Fruit fly (Drosophila melanogaster): ENCODE measurements around the gene CG12118.

Gene CG12118

dm6 chrX:9163645-9164509 is 32.3 kb downstream of the CG12118 start:
- TF ChIP-seq CG8159 (tag; optimal IDR thresholded peaks at IDR 0.05) (peak; percentile 33), CG15710 (tag; optimal IDR thresholded peaks at IDR 0.05) (peak; percentile 1), CG12605 (GFP tag; IDR thresholded peaks at IDR 0.05) (peak; percentile 72), CG4496 (GFP tag; IDR thresholded peaks at IDR 0.05) (peak; percentile 69), CG10348 (GFP tag; IDR thresholded peaks at IDR 0.05) (no peak), Pif1B (GFP tag; optimal IDR thresholded peaks at IDR 0.05) (peak; percentile 61), rn (GFP tag; IDR thresholded peaks at IDR 0.05) (no peak), CG14655 (GFP tag; optimal IDR thresholded peaks at IDR 0.05) (no peak), gl (tag; optimal IDR thresholded peaks at IDR 0.05) (peak; percentile 25), CG32121 (GFP tag; IDR thresholded peaks at IDR 0.05) (peak; percentile 57; the same call in 1 of the 2 replicates), CG13204 (GFP tag; optimal IDR thresholded peaks at IDR 0.05) (no peak), CG8301 (tag; optimal IDR thresholded peaks at IDR 0.05) (peak; percentile 21), Snoo (tag; optimal IDR thresholded peaks at IDR 0.05) (no peak), D1 (tag; optimal IDR thresholded peaks at IDR 0.05) (no peak), CG34367 (tag; optimal IDR thresholded peaks at IDR 0.05) (peak; percentile 48), CG9948 (tag; optimal IDR thresholded peaks at IDR 0.05) (no peak), Ets98B (GFP tag; IDR thresholded peaks at IDR 0.05) (peak; percentile 65)

DNA sequence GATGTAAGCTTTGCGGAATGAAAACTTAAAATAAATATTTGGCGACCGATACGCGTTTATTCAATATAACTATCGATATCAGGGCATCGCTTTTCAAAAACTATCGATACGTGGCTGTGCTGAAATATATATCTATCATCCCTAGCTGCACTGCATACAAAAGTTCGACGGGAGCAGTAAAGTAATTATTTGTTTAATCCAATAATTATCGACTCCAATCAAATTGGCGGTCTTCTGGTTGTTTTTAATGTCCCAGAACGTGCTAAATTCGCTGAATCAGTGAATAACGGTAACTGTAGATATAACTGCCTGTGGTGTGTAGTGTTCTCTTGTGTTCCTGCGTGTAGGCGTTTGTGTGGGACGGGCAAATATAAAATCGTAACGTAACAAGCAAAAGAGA is 33.1 kb downstream of the CG12118 start, which contains the start of gene mei-P26:
Gene mei-P26 (plus strand): TSS at position 146 of the 400 bp plus-strand sequence.
- TF ChIP-seq CG32121 (GFP tag; IDR thresholded peaks at IDR 0.05) (no peak), CG13204 (GFP tag; optimal IDR thresholded peaks at IDR 0.05) (no peak), EcR (GFP tag; optimal IDR thresholded peaks at IDR 0.05) (no peak), D1 (tag; optimal IDR thresholded peaks at IDR 0.05) (no peak)

- TF ChIP-seq CG8301 (tag; optimal IDR thresholded peaks at IDR 0.05) (no peak), CG4496 (GFP tag; IDR thresholded peaks at IDR 0.05) (no peak), CG10348 (GFP tag; IDR thresholded peaks at IDR 0.05) (no peak), CG12605 (GFP tag; IDR thresholded peaks at IDR 0.05) (no peak)
Observed at dm6 chrX:9161912-9162311, 34.3 kb downstream of the CG12118 start, which contains the start of the genes Zpr1 and CG44532. Zpr1 (minus strand) TSS chrX:9162090. CG44532 (plus strand) TSS chrX:9162092.

- no peak for TF ChIP-seq Ets98B (GFP tag; IDR thresholded peaks at IDR 0.05)
- no peak for TF ChIP-seq CG15710 (tag; optimal IDR thresholded peaks at IDR 0.05)
- no peak for TF ChIP-seq gl (tag; optimal IDR thresholded peaks at IDR 0.05)
- TF ChIP-seq CG13204 (GFP tag; optimal IDR thresholded peaks at IDR 0.05) = no peak
- no peak for TF ChIP-seq Pif1B (GFP tag; optimal IDR thresholded peaks at IDR 0.05)
- TF ChIP-seq CG12605 (GFP tag; IDR thresholded peaks at IDR 0.05) = no peak
Observed at dm6 chrX:9159736-9160135, 36.5 kb downstream of the CG12118 start, which contains the start of gene NdufA3. NdufA3 (minus strand) TSS chrX:9160052.

- TF ChIP-seq D1 (tag; optimal IDR thresholded peaks at IDR 0.05) = no peak
- TF ChIP-seq CG4496 (GFP tag; IDR thresholded peaks at IDR 0.05) = no peak
- TF ChIP-seq Pif1B (GFP tag; optimal IDR thresholded peaks at IDR 0.05) = no peak
- no peak for TF ChIP-seq Pif1A (GFP tag; optimal IDR thresholded peaks at IDR 0.05)
- no peak for TF ChIP-seq CG13204 (GFP tag; optimal IDR thresholded peaks at IDR 0.05)
- TF ChIP-seq CG9948 (tag; optimal IDR thresholded peaks at IDR 0.05) = no peak
- TF ChIP-seq gl (tag; optimal IDR thresholded peaks at IDR 0.05) = no peak
- no peak for TF ChIP-seq CG14655 (GFP tag; optimal IDR thresholded peaks at IDR 0.05)
- TF ChIP-seq Snoo (tag; optimal IDR thresholded peaks at IDR 0.05) = no peak
- no peak for TF ChIP-seq CG34367 (tag; optimal IDR thresholded peaks at IDR 0.05)
- TF ChIP-seq CG17806 (tag; optimal IDR thresholded peaks at IDR 0.05) = no peak
- no peak for TF ChIP-seq CG10348 (GFP tag; IDR thresholded peaks at IDR 0.05)
- TF ChIP-seq CG15710 (tag; optimal IDR thresholded peaks at IDR 0.05) = no peak
- TF ChIP-seq rn (GFP tag; IDR thresholded peaks at IDR 0.05) = no peak
Observed at dm6 chrX:9158366-9158765, 37.8 kb downstream of the CG12118 start, which contains the start of the genes Ost48 and Dlip1. Ost48 (minus strand) TSS chrX:9158515. Dlip1 (plus strand) TSS chrX:9158622.

dm6 chrX:9156388-9156823 is 39.8 kb downstream of the CG12118 start, which contains the start of gene His3.3B:
His3.3B (minus strand) TSS chrX:9156669.
- no peak for TF ChIP-seq CG4496 (GFP tag; IDR thresholded peaks at IDR 0.05)
- no peak for TF ChIP-seq CG17806 (tag; optimal IDR thresholded peaks at IDR 0.05)
- no peak for TF ChIP-seq D1 (tag; optimal IDR thresholded peaks at IDR 0.05)
- TF ChIP-seq CG8301 (tag; optimal IDR thresholded peaks at IDR 0.05) = no peak
- no peak for TF ChIP-seq Pif1B (GFP tag; optimal IDR thresholded peaks at IDR 0.05)

DNA sequence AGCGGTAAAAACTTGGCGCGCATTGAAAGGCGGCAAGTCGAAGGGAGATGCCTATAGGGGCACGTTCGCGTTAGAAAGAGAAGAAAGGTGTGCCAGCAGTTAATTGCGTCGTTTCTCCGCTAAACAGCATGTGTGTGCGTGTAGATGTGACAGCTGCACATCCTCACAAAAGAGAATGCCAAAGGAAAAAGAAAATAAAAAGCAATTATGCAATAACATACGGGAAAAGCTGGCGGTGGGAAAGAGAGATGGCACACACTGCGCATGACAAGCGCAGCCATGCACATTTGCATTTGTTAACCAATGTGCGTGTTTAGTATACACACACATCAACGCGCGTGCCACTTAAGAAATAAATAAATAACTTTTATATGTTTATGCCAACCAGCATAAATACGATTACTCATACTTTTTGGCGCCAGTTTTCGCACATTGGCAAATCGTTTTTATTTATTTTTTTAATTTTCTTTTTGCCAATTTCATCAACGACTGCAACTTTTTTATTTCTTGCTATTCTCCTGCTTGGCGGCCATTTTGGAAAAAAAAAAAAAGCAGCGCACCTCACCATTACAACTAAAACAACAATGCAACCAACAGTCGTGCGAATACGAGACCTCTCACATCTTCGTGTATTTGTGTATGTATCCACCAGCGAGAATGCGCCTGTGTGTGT is 40.4 kb downstream of the CG12118 start:
- TF ChIP-seq CG8301 (tag; optimal IDR thresholded peaks at IDR 0.05) = peak; percentile 12
- TF ChIP-seq Ets98B (GFP tag; IDR thresholded peaks at IDR 0.05) = no peak
- no peak for TF ChIP-seq D1 (tag; optimal IDR thresholded peaks at IDR 0.05)
- peak; percentile 54 for TF ChIP-seq CG14655 (GFP tag; optimal IDR thresholded peaks at IDR 0.05)
- TF ChIP-seq CG9948 (tag; optimal IDR thresholded peaks at IDR 0.05) = peak; percentile 9
- peak; percentile 49 for TF ChIP-seq CG34367 (tag; optimal IDR thresholded peaks at IDR 0.05)
- TF ChIP-seq fd96Ca (GFP tag; IDR thresholded peaks at IDR 0.05) = peak; percentile 46; the same call in 2 of the 3 replicates
- peak; percentile 41 for TF ChIP-seq CG13204 (GFP tag; optimal IDR thresholded peaks at IDR 0.05)
- no peak for TF ChIP-seq CG10348 (GFP tag; IDR thresholded peaks at IDR 0.05)
- TF ChIP-seq EcR (GFP tag; optimal IDR thresholded peaks at IDR 0.05) = no peak
- peak; percentile 23 for TF ChIP-seq CG32121 (GFP tag; IDR thresholded peaks at IDR 0.05)
- TF ChIP-seq Snoo (tag; optimal IDR thresholded peaks at IDR 0.05) = no peak
- no peak for TF ChIP-seq rn (GFP tag; IDR thresholded peaks at IDR 0.05)
- peak; percentile 29 for TF ChIP-seq CG12605 (GFP tag; IDR thresholded peaks at IDR 0.05)
- peak; percentile 31; the same call in 1 of the 3 replicates for TF ChIP-seq CG4496 (GFP tag; IDR thresholded peaks at IDR 0.05)
- no peak for TF ChIP-seq CG17806 (tag; optimal IDR thresholded peaks at IDR 0.05)
- TF ChIP-seq CG8159 (tag; optimal IDR thresholded peaks at IDR 0.05) = peak; percentile 25
- TF ChIP-seq CG15710 (tag; optimal IDR thresholded peaks at IDR 0.05) = peak; percentile 31
- peak; percentile 55 for TF ChIP-seq Pif1B (GFP tag; optimal IDR thresholded peaks at IDR 0.05)
- peak; percentile 53 for TF ChIP-seq gl (tag; optimal IDR thresholded peaks at IDR 0.05)
- TF ChIP-seq Pif1A (GFP tag; optimal IDR thresholded peaks at IDR 0.05) = peak; percentile 50

Measured in whole organism, pupa.